Fruit fly (Drosophila melanogaster) whole organism, embryonic: Measurements from ENCODE around the gene Usp30.

ENCODE experiments used
- Abd-B ChIP-seq: fragments of 200-800 bp; sonication (Bioruptor generic); optimal IDR thresholded peaks from 2 replicates; lab custom pipeline; 2018; ENCODE audit warnings: missing biosample characterization, mild to moderate bottlenecking, missing genetic modification characterization, moderate library complexity
- Aef1 ChIP-seq: fragments of 200-800 bp; sonication (Bioruptor generic); IDR thresholded peaks from 3 replicates; pipeline ENCODE4 v1.3.6; 2022; ENCODE audit warnings: missing biosample characterization, missing genetic modification characterization
- CG11695 ChIP-seq: fragments of 200-800 bp; sonication (Bioruptor generic); IDR thresholded peaks from 3 replicates; pipeline ENCODE4 v1.3.6; 2022; ENCODE audit warnings: missing biosample characterization, missing genetic modification characterization
- CG11696 ChIP-seq: fragments of 200-800 bp; sonication (Bioruptor generic); IDR thresholded peaks from 2 replicates; pipeline ENCODE4 v1.3.6; 2022; ENCODE audit warnings: missing biosample characterization, missing genetic modification characterization
- CG12236 ChIP-seq: fragments of 200-800 bp; sonication (Bioruptor generic); optimal IDR thresholded peaks from 2 replicates; lab custom pipeline; 2016; ENCODE audit warnings: missing biosample characterization, missing genetic modification characterization
- CG13287 ChIP-seq: fragments of 200-800 bp; sonication (Bioruptor generic); IDR thresholded peaks from 2 replicates; pipeline ENCODE4 v1.3.6; 2022; ENCODE audit warnings: missing biosample characterization, missing genetic modification characterization; ENCODE audit not compliant: partially characterized antibody
- CG13624 ChIP-seq: fragments of 200-800 bp; sonication (Bioruptor generic); optimal IDR thresholded peaks from 2 replicates; lab custom pipeline; 2016; ENCODE audit warnings: missing biosample characterization, missing genetic modification characterization
- CG15514 ChIP-seq: fragments of 200-800 bp; sonication (Bioruptor generic); optimal IDR thresholded peaks from 3 replicates; lab custom pipeline; 2017; ENCODE audit warnings: missing biosample characterization, missing genetic modification characterization, mild to moderate bottlenecking, moderate library complexity, missing genetic modification reagents
- CG16813 ChIP-seq: fragments of 200-800 bp; sonication (Bioruptor generic); IDR thresholded peaks from 3 replicates; pipeline ENCODE4 v1.3.6; 2022; ENCODE audit warnings: missing biosample characterization, missing genetic modification characterization; ENCODE audit not compliant: partially characterized antibody
- CG17568 ChIP-seq: fragments of 200-800 bp; sonication (Bioruptor generic); optimal IDR thresholded peaks from 2 replicates; lab custom pipeline; 2018; ENCODE audit warnings: missing biosample characterization, mild to moderate bottlenecking, missing genetic modification characterization, moderate library complexity
- CG18262 ChIP-seq: fragments of 200-800 bp; optimal IDR thresholded peaks from 3 replicates; lab custom pipeline; 2019; ENCODE audit warnings: missing biosample characterization, mild to moderate bottlenecking, missing genetic modification characterization, moderate library complexity
- CG2120 ChIP-seq: fragments of 200-800 bp; sonication (Bioruptor generic); optimal IDR thresholded peaks from 3 replicates; lab custom pipeline; 2016; ENCODE audit warnings: missing biosample characterization, missing genetic modification characterization
- CG2129 ChIP-seq: fragments of 200-800 bp; sonication (Bioruptor generic); IDR thresholded peaks from 2 replicates; pipeline ENCODE4 v1.3.6; 2022; ENCODE audit warnings: missing biosample characterization, missing genetic modification characterization; ENCODE audit not compliant: partially characterized antibody
- CG30020 ChIP-seq: fragments of 200-800 bp; optimal IDR thresholded peaks from 2 replicates; lab custom pipeline; 2019; ENCODE audit warnings: missing biosample characterization, mild to moderate bottlenecking, missing genetic modification characterization, moderate library complexity
- CG3726 ChIP-seq: fragments of 200-800 bp; sonication (Bioruptor generic); IDR thresholded peaks from 3 replicates; pipeline ENCODE4, ENCODE4 v1.3.6; 2022; ENCODE audit warnings: missing biosample characterization, missing genetic modification characterization
- CG4424 ChIP-seq: fragments of 200-800 bp; sonication (Bioruptor generic); optimal IDR thresholded peaks from 3 replicates; lab custom pipeline; 2016; ENCODE audit warnings: missing biosample characterization, missing genetic modification characterization
- CG6175 ChIP-seq: fragments of 200-800 bp; sonication (Bioruptor generic); IDR thresholded peaks from 3 replicates; pipeline ENCODE4 v1.3.6; 2022; ENCODE audit warnings: missing biosample characterization, missing genetic modification characterization
- CG6254 ChIP-seq: fragments of 200-800 bp; sonication (Bioruptor generic); optimal IDR thresholded peaks from 3 replicates; lab custom pipeline; 2017; ENCODE audit warnings: mild to moderate bottlenecking, missing biosample characterization, missing genetic modification reagents, missing genetic modification characterization
- CG6689 ChIP-seq: fragments of 200-800 bp; sonication (Bioruptor generic); IDR thresholded peaks from 2 replicates; pipeline ENCODE4 v1.3.6; 2022; ENCODE audit warnings: missing biosample characterization, missing genetic modification characterization
- CG6765 ChIP-seq: fragments of 200-800 bp; sonication (Bioruptor generic); optimal IDR thresholded peaks from 3 replicates; lab custom pipeline; 2017; ENCODE audit warnings: missing biosample characterization, mild to moderate bottlenecking, missing genetic modification characterization
- CG6791 ChIP-seq: fragments of 200-800 bp; sonication (Bioruptor generic); IDR thresholded peaks from 3 replicates; pipeline ENCODE4 v1.3.6; 2022; ENCODE audit warnings: missing biosample characterization, missing genetic modification characterization; ENCODE audit not compliant: partially characterized antibody
- CG6854 ChIP-seq: fragments of 200-800 bp; sonication (Bioruptor generic); optimal IDR thresholded peaks from 3 replicates; lab custom pipeline; 2017; ENCODE audit warnings: missing biosample characterization, mild to moderate bottlenecking, missing genetic modification characterization
- CG7271 ChIP-seq: fragments of 200-800 bp; sonication (Bioruptor generic); optimal IDR thresholded peaks from 2 replicates; lab custom pipeline; 2018; ENCODE audit warnings: missing biosample characterization, mild to moderate bottlenecking, missing genetic modification characterization, moderate library complexity
- CG7786 ChIP-seq: fragments of 200-800 bp; sonication (Bioruptor generic); optimal IDR thresholded peaks from 2 replicates; lab custom pipeline; 2016; ENCODE audit warnings: missing biosample characterization, missing genetic modification characterization
- CG7928 ChIP-seq: fragments of 200-800 bp; sonication (Bioruptor generic); optimal IDR thresholded peaks from 2 replicates; lab custom pipeline; 2017; ENCODE audit warnings: missing biosample characterization, mild to moderate bottlenecking, missing genetic modification characterization
- CG8765 ChIP-seq: fragments of 200-800 bp; sonication (Bioruptor generic); IDR thresholded peaks from 2 replicates; pipeline ENCODE4 v1.3.6; 2022; ENCODE audit warnings: missing biosample characterization, missing genetic modification characterization
- CrebB ChIP-seq: fragments of 200-800 bp; sonication (Bioruptor generic); optimal IDR thresholded peaks from 3 replicates; lab custom pipeline; 2018; ENCODE audit warnings: missing biosample characterization, mild to moderate bottlenecking, missing genetic modification characterization
- Dp ChIP-seq: fragments of 200-800 bp; sonication (Bioruptor generic); optimal IDR thresholded peaks from 2 replicates; lab custom pipeline; 2018; ENCODE audit warnings: missing biosample characterization, mild to moderate bottlenecking, missing genetic modification characterization, moderate library complexity
- NC2β ChIP-seq: fragments of 200-800 bp; sonication (Bioruptor generic); optimal IDR thresholded peaks from 2 replicates; lab custom pipeline; 2016; ENCODE audit warnings: missing biosample characterization, missing genetic modification characterization
- Oaz ChIP-seq: fragments of 200-800 bp; sonication (Bioruptor generic); IDR thresholded peaks from 2 replicates; pipeline ENCODE4 v1.3.6; 2022; ENCODE audit warnings: missing biosample characterization, missing genetic modification characterization
- Pdp1 ChIP-seq, 2 experiments: fragments of 200-800 bp; sonication (Bioruptor generic); optimal IDR thresholded peaks; 3 replicates each; lab custom pipeline; 2016; ENCODE audit warnings: missing biosample characterization in 2 of 2, missing genetic modification characterization in 2 of 2, mild to moderate bottlenecking in 1 of 2, moderate library complexity in 1 of 2
- Sry-β ChIP-seq: fragments of 200-800 bp; sonication (Bioruptor generic); optimal IDR thresholded peaks from 2 replicates; lab custom pipeline; 2018; ENCODE audit warnings: missing biosample characterization, mild to moderate bottlenecking, missing genetic modification characterization, moderate library complexity
- YL-1 ChIP-seq: fragments of 200-800 bp; sonication (Bioruptor generic); optimal IDR thresholded peaks from 3 replicates; lab custom pipeline; 2017; ENCODE audit warnings: missing biosample characterization, mild to moderate bottlenecking, missing genetic modification characterization
- aop ChIP-seq: fragments of 200-800 bp; sonication (Bioruptor generic); IDR thresholded peaks from 2 replicates; pipeline ENCODE4 v1.3.6; 2022; ENCODE audit warnings: missing biosample characterization, missing genetic modification characterization
- ara ChIP-seq: fragments of 200-800 bp; sonication (Bioruptor generic); IDR thresholded peaks from 2 replicates; pipeline ENCODE4 v1.3.6; 2022; ENCODE audit warnings: missing biosample characterization, missing genetic modification characterization
- bab2 ChIP-seq: fragments of 200-800 bp; sonication (Bioruptor generic); optimal IDR thresholded peaks from 2 replicates; lab custom pipeline; 2016; ENCODE audit warnings: missing biosample characterization, missing genetic modification characterization
- bcd ChIP-seq: fragments of 200-800 bp; sonication (Bioruptor generic); optimal IDR thresholded peaks from 2 replicates; lab custom pipeline; 2017; ENCODE audit warnings: missing biosample characterization, mild to moderate bottlenecking, missing genetic modification characterization
- fd102C ChIP-seq: fragments of 200-800 bp; sonication (Bioruptor generic); optimal IDR thresholded peaks from 2 replicates; lab custom pipeline; 2018; ENCODE audit warnings: missing biosample characterization, mild to moderate bottlenecking, missing genetic modification characterization, moderate library complexity
- ftz-f1 ChIP-seq: fragments of 200-800 bp; sonication (Bioruptor generic); optimal IDR thresholded peaks from 2 replicates; lab custom pipeline; 2016; ENCODE audit warnings: missing biosample characterization, missing genetic modification characterization
- gfzf ChIP-seq: fragments of 200-800 bp; sonication (Bioruptor generic); optimal IDR thresholded peaks from 2 replicates; lab custom pipeline; 2016; ENCODE audit warnings: missing biosample characterization, mild to moderate bottlenecking, missing genetic modification characterization, moderate library complexity
- grn ChIP-seq: fragments of 200-800 bp; sonication (Bioruptor generic); optimal IDR thresholded peaks from 3 replicates; lab custom pipeline; 2017; ENCODE audit warnings: missing biosample characterization, missing genetic modification characterization
- hb ChIP-seq: fragments of 200-800 bp; sonication (Bioruptor generic); IDR thresholded peaks from 3 replicates; pipeline ENCODE4 v1.3.6; 2022; ENCODE audit warnings: missing biosample characterization, missing genetic modification characterization; ENCODE audit not compliant: partially characterized antibody
- hbn ChIP-seq: fragments of 200-800 bp; sonication (Bioruptor generic); IDR thresholded peaks from 2 replicates; pipeline ENCODE4 v1.3.6; 2022; ENCODE audit warnings: missing biosample characterization, missing genetic modification characterization; ENCODE audit not compliant: partially characterized antibody
- hth ChIP-seq: fragments of >200 bp; optimal IDR thresholded peaks from 2 replicates; lab custom pipeline; 2017; ENCODE audit warnings: inconsistent platforms
- ind ChIP-seq: fragments of 200-800 bp; sonication (Bioruptor generic); optimal IDR thresholded peaks from 3 replicates; lab custom pipeline; 2016; ENCODE audit warnings: missing biosample characterization, missing genetic modification characterization
- lilli ChIP-seq: fragments of 200-800 bp; sonication (Bioruptor generic); optimal IDR thresholded peaks from 3 replicates; lab custom pipeline; 2016; ENCODE audit warnings: missing biosample characterization, missing genetic modification characterization
- nau ChIP-seq: fragments of 200-800 bp; sonication (Bioruptor generic); optimal IDR thresholded peaks from 3 replicates; lab custom pipeline; 2017; ENCODE audit warnings: missing biosample characterization, mild to moderate bottlenecking, missing genetic modification characterization, missing genetic modification reagents
- nerfin-2 ChIP-seq: fragments of 200-800 bp; sonication (Bioruptor generic); IDR thresholded peaks from 2 replicates; pipeline ENCODE4 v1.3.6; 2022; ENCODE audit warnings: missing biosample characterization, missing genetic modification characterization; ENCODE audit not compliant: partially characterized antibody
- scrt ChIP-seq: fragments of 200-800 bp; sonication (Bioruptor generic); optimal IDR thresholded peaks from 2 replicates; lab custom pipeline; 2018; ENCODE audit warnings: missing biosample characterization, mild to moderate bottlenecking, missing genetic modification characterization, moderate library complexity
- sisA ChIP-seq: fragments of 200-800 bp; sonication (Bioruptor generic); IDR thresholded peaks from 2 replicates; pipeline ENCODE4 v1.3.6; 2022; ENCODE audit warnings: missing biosample characterization, missing genetic modification characterization
- vnd ChIP-seq: fragments of 200-800 bp; sonication (Bioruptor generic); IDR thresholded peaks from 3 replicates; pipeline ENCODE4 v1.3.6; 2022; ENCODE audit warnings: missing biosample characterization, missing genetic modification characterization; ENCODE audit not compliant: partially characterized antibody

Usp30 gene

DNA sequence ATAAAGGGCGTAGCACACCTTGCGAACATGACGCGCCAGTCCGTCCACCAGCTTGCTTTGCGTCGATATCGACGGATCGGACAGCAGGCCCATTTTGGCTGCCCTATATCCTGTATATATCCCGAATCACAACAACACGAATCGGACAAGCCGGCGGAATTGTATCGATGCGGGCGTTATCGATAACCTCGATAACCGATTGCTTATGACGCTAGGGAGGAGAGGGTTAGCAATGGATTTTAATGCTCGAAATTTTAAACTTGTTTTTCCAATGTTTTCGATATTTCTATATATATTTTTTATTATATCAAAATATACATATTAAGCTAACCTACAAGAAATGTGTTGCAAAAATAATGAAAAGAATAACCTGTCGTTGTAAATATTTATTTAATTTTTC lies 6.4 kb downstream of the Usp30 start, which contains the start of gene GAA1 (continued):
- peak; percentile 3 for TF ChIP-seq ind
- TF ChIP-seq hth (lab: Kevin White, UChicago) = no peak
- no peak for TF ChIP-seq CG6254 (GFP tag; lab: Kevin White, UChicago)
- TF ChIP-seq sisA (GFP tag; lab: Robert Waterston, UW) = no peak
- TF ChIP-seq aop = no peak
- peak; percentile 26 for TF ChIP-seq CG2120 (GFP tag; lab: Kevin White, UChicago)
- no peak for TF ChIP-seq NC2β (GFP tag; lab: Kevin White, UChicago)
- no peak for TF ChIP-seq CG17568 (GFP tag; lab: Kevin White, UChicago)
- no peak for TF ChIP-seq CG3726 (GFP tag; lab: Robert Waterston, UW)
- TF ChIP-seq CG11695 (GFP tag; lab: Robert Waterston, UW) = no peak
- no peak for TF ChIP-seq grn (GFP tag; lab: Kevin White, UChicago)
- TF ChIP-seq CG4424 = no peak
- TF ChIP-seq scrt (GFP tag; lab: Kevin White, UChicago) = no peak
- peak; percentile 92 for TF ChIP-seq hb
- TF ChIP-seq Abd-B (GFP tag; lab: Kevin White, UChicago) = no peak
- TF ChIP-seq CG6175 (GFP tag; lab: Robert Waterston, UW) = no peak
- TF ChIP-seq CG6765 (GFP tag; lab: Kevin White, UChicago) = no peak
- peak; percentile 26 for TF ChIP-seq CG15514 (GFP tag; lab: Kevin White, UChicago)
- TF ChIP-seq CG2129 = peak; percentile 31; the same call in 1 of the 2 replicates
- peak; percentile 94 for TF ChIP-seq nerfin-2 (GFP tag; lab: Robert Waterston, UW)
- TF ChIP-seq CG11696 (GFP tag; lab: Robert Waterston, UW) = no peak
- peak; percentile 78 for TF ChIP-seq hbn (GFP tag; lab: Robert Waterston, UW)
- no peak for TF ChIP-seq CG12236 (GFP tag; lab: Kevin White, UChicago)
- no peak for TF ChIP-seq CG7271 (tag; lab: Kevin White, UChicago)
- TF ChIP-seq lilli (GFP tag; lab: Kevin White, UChicago) = peak; percentile 7
- TF ChIP-seq Pdp1 (GFP tag; optimal IDR thresholded peaks at IDR 0.05; lab: Kevin White, UChicago) = no peak
- TF ChIP-seq CG18262 (tag; lab: Kevin White, UChicago) = peak; percentile 23
- no peak for TF ChIP-seq CG13624 (GFP tag; lab: Kevin White, UChicago)
- TF ChIP-seq CG30020 (tag; lab: Kevin White, UChicago) = peak; percentile 5
- TF ChIP-seq bab2 (GFP tag; lab: Kevin White, UChicago) = no peak
- TF ChIP-seq YL-1 = peak; percentile 51
- TF ChIP-seq nau = no peak
- no peak for TF ChIP-seq CrebB (tag; lab: Kevin White, UChicago)
- TF ChIP-seq ftz-f1 = no peak
- TF ChIP-seq fd102C (GFP tag; lab: Kevin White, UChicago) = no peak
- TF ChIP-seq Aef1 (GFP tag; lab: Robert Waterston, UW) = 0 out of 3 replicates have a peak, but pooled peaks have one; percentile 9
- peak; percentile 86 for TF ChIP-seq CG13287 (GFP tag; lab: Robert Waterston, UW)
- no peak for TF ChIP-seq CG6854 (GFP tag; lab: Kevin White, UChicago)
- no peak for TF ChIP-seq CG8765 (GFP tag; lab: Robert Waterston, UW)
- no peak for TF ChIP-seq Sry-β (GFP tag; lab: Kevin White, UChicago)
- peak; percentile 63 for TF ChIP-seq Dp
- TF ChIP-seq CG6791 (GFP tag; lab: Robert Waterston, UW) = peak; percentile 95
- no peak for TF ChIP-seq Oaz
- TF ChIP-seq CG7786 (GFP tag; lab: Kevin White, UChicago) = no peak
- TF ChIP-seq CG7928 = no peak
- no peak for TF ChIP-seq bcd
- TF ChIP-seq CG6689 (GFP tag; lab: Robert Waterston, UW) = no peak
- no peak for TF ChIP-seq ara (GFP tag; lab: Robert Waterston, UW)
- peak; percentile 83 for TF ChIP-seq CG16813 (GFP tag; lab: Robert Waterston, UW)
- TF ChIP-seq vnd (GFP tag; lab: Robert Waterston, UW) = peak; percentile 85
- TF ChIP-seq gfzf (GFP tag; lab: Kevin White, UChicago) = no peak
